Worm (Caenorhabditis elegans) whole organism, L2 larva: ENCODE data around the gene nhr-28.

ENCODE experiments used
- aly-2 ChIP-seq: fragments of 150-350 bp; optimal IDR thresholded peaks from 2 replicates; lab custom pipeline; 2014; ENCODE audit warnings: missing biosample characterization, missing genetic modification characterization
- ama-1 ChIP-seq: fragments of 150-350 bp; optimal IDR thresholded peaks from 2 replicates; lab custom pipeline; 2018; ENCODE audit warnings: inconsistent platforms
- egl-27 ChIP-seq: sonication (generic microtip); optimal IDR thresholded peaks from 3 replicates; lab custom pipeline; 2017; ENCODE audit warnings: missing biosample characterization, missing genetic modification reagents, missing genetic modification characterization
- elt-1 ChIP-seq: fragments of 150-350 bp; optimal IDR thresholded peaks from 2 replicates; lab custom pipeline; 2014; ENCODE audit warnings: missing biosample characterization, missing genetic modification characterization
- mbf-1 ChIP-seq: sonication (generic microtip); optimal IDR thresholded peaks from 2 replicates; lab custom pipeline; 2017; ENCODE audit warnings: missing biosample characterization, missing genetic modification characterization
- mdl-1 ChIP-seq, 2 experiments: fragments of 150-350 bp in 1 of 2; sonication (generic microtip) in 1 of 2; optimal IDR thresholded peaks; 2 replicates each; lab custom pipeline; 2017; ENCODE audit warnings: missing biosample characterization in 2 of 2, missing genetic modification characterization in 2 of 2
- nhr-12 ChIP-seq: fragments of 150-350 bp; optimal IDR thresholded peaks from 2 replicates; lab custom pipeline; 2014; ENCODE audit warnings: missing biosample characterization, missing genetic modification characterization
- unc-62 ChIP-seq: fragments of 150-350 bp; optimal IDR thresholded peaks from 2 replicates; lab custom pipeline; 2014; ENCODE audit warnings: missing biosample characterization, missing genetic modification reagents, missing genetic modification characterization

DNA sequence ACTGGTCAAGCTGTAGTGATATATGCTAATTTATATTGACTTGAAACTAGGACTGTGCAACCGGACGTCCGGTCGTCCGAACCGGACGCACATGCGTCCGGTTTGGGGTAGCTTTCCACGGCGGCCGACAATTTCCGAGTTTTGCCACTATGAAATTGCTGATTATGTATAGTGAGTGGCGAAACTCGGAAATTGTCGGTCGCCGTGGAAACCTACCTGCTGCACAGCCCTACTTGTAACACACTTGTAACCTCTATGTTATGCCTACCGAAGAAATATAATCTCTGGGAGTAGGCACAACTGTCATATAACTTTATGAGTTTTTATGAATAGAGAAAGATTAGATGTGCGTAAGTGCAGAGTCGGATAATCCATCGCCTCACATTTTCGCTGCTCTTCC lies 17.8 kb upstream of the nhr-28 start:
- TF ChIP-seq elt-1 (tag; lab: Kevin White, UChicago) (no peak), unc-62 (GFP tag; lab: Kevin White, UChicago) (no peak), nhr-12 (tag; lab: Kevin White, UChicago) (no peak), egl-27 (tag; lab: Kevin White, UChicago) (no peak), mdl-1 (tag; optimal IDR thresholded peaks at IDR 0.05; lab: Kevin White, UChicago) (no peak), mbf-1 (tag; lab: Kevin White, UChicago) (no peak), aly-2 (no peak), ama-1 (lab: Kevin White, UChicago) (no peak)
